Fruit fly (Drosophila melanogaster) whole organism, embryonic: Measurements from ENCODE around the gene CG13258.

ENCODE experiments used
- CG10274 ChIP-seq: fragments of 200-800 bp; sonication (Bioruptor generic); optimal IDR thresholded peaks from 3 replicates; lab custom pipeline; 2017; ENCODE audit warnings: missing biosample characterization, mild to moderate bottlenecking, missing genetic modification characterization
- toy ChIP-seq: fragments of 200-800 bp; sonication (Bioruptor generic); IDR thresholded peaks from 2 replicates; pipeline ENCODE4 v1.3.6; 2022; ENCODE audit warnings: missing biosample characterization, missing genetic modification characterization

DNA sequence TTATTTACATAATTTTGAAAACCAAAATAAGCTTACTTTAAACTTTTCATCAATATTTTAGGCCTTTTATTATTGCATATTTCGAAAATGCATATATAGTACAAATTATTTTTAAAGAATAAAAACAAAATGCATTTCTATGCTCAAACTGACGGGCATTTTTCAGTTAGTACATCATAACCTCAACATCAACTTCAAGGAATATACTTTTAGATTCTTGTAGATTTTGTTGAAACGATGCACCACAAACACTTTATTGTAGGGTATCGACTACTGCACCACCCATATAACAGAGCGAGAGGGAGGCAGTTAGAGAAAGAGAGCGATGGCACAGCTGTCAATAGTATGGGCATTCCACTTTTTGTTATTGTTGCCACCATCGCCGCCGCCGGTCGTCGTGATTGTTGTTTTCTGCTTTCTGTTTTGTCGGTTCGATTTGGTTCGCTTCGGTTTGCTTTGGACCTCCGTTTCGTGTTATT is 13.0 kb downstream of the CG13258 start:
- TF ChIP-seq toy (GFP tag; lab: Robert Waterston, UW), result no peak
- TF ChIP-seq CG10274 (GFP tag; lab: Kevin White, UChicago), result peak; percentile 99
